Fruit fly (Drosophila melanogaster) S2 (cell line): Measurements from ENCODE around the gene BG642167.

Experiments used
- CG8478 ChIP-seq: fragments of >200 bp; optimal IDR thresholded peaks from 2 replicates; lab custom pipeline; 2018
- CTCF ChIP-seq, 2 experiments: fragments of >200 bp; optimal IDR thresholded peaks; 2 replicates each; lab custom pipeline; 2018

DNA sequence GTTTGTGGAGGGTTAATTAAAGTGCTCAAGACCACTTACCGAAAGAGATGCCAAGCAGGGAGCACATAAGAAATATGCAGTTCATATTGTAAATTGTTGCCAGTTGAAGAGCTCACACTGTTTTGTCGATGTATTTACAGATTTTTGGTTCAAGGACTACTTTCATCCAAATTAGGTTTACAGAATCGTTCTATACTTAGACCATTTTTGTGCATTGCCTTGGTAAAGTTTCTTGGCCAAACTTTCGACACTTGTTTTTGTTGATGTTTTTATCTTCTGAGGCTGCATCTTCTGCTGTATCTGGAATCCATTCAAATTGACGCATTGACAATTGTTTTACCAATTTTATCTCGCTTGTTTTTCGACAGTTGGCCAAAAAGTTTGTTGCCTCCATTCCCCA, 15.9 kb upstream of the BG642167 start, which contains the start of gene CG31093:
- TF ChIP-seq CTCF (optimal IDR thresholded peaks at IDR 0.05; lab: Kevin White, UChicago) (no peak), CG8478 (lab: Kevin White, UChicago) (no peak)
